Worm (Caenorhabditis elegans): ENCODE results near the gene nlp-69.

ce11 chrV:20127543-20127942 is 32.7 kb upstream of the nlp-69 start:
- TF ChIP-seq nhr-76 (tag; optimal IDR thresholded peaks at IDR 0.05), result no peak
- TF ChIP-seq lin-15B (tag; optimal IDR thresholded peaks at IDR 0.05), result no peak
- no peak for TF ChIP-seq ceh-82 (tag; optimal IDR thresholded peaks at IDR 0.05)
- TF ChIP-seq pqm-1 (tag; optimal IDR thresholded peaks at IDR 0.05), result no peak
- no peak for TF ChIP-seq nhr-67 (tag; optimal IDR thresholded peaks at IDR 0.05)
- TF ChIP-seq nhr-25 (tag; optimal IDR thresholded peaks at IDR 0.05), result no peak
- no peak for TF ChIP-seq elt-2 (tag; optimal IDR thresholded peaks at IDR 0.05)
- no peak for TF ChIP-seq pha-4 (tag; optimal IDR thresholded peaks at IDR 0.05)
- TF ChIP-seq egl-27 (tag; optimal IDR thresholded peaks at IDR 0.05), result no peak
- no peak for TF ChIP-seq fkh-10 (GFP tag; optimal IDR thresholded peaks at IDR 0.05)
- TF ChIP-seq nhr-11 (tag; optimal IDR thresholded peaks at IDR 0.05), result no peak
- no peak for TF ChIP-seq lin-39 (tag; optimal IDR thresholded peaks at IDR 0.05)
- TF ChIP-seq daf-12 (tag; optimal IDR thresholded peaks at IDR 0.05), result no peak
- TF ChIP-seq ceh-9 (tag; optimal IDR thresholded peaks at IDR 0.05), result no peak

Measured in whole organism, L3 larva.